Worm (Caenorhabditis elegans): ENCODE results near the gene mrck-1.
A peak's percentile ranks its signal among the peaks of the same experiment; 100 is the strongest.

mrck-1 gene

ce11 chrV:6221292-6221691 is 45.8 kb downstream of the mrck-1 start:
- TF ChIP-seq elt-3 (tag; optimal IDR thresholded peaks at IDR 0.05) (no peak), flh-1 (GFP tag; optimal IDR thresholded peaks at IDR 0.05) (peak; percentile 1), unc-39 (tag; optimal IDR thresholded peaks at IDR 0.05) (no peak), ceh-43 (GFP tag; optimal IDR thresholded peaks at IDR 0.05) (no peak), snpc-4 (tag; optimal IDR thresholded peaks at IDR 0.05) (no peak), cnd-1 (tag; optimal IDR thresholded peaks at IDR 0.05) (peak; percentile 11), ztf-11 (tag; optimal IDR thresholded peaks at IDR 0.05) (no peak), ceh-83 (GFP tag; optimal IDR thresholded peaks at IDR 0.05) (peak; percentile 52), lin-13 (tag; optimal IDR thresholded peaks at IDR 0.05) (no peak)

DNA sequence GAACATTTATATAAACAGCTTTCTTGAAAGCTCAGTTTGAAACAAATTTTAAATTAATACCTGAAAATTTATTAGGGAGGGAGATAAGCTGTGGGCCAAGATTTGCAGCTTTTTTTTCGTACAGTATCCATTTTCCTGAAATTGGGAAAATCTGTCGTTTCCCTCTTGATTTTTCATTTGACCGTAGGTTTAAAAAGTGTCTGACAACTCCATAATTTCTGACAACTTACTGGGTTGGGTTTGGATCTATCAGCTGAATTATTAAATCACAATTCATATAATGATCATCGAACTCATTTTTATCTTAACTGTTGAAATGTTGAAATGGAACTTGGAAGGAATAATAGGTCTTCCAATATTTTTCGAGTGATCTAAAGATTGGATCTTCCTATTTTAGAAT is 46.3 kb downstream of the mrck-1 start:
- TF ChIP-seq mep-1 (tag; optimal IDR thresholded peaks at IDR 0.05) (no peak), unc-120 (tag; optimal IDR thresholded peaks at IDR 0.05; ENCODE audit: poor library complexity, severe bottlenecking) (no peak), lsy-2 (tag; optimal IDR thresholded peaks at IDR 0.05) (no peak), flh-1 (GFP tag; optimal IDR thresholded peaks at IDR 0.05) (no peak), blmp-1 (tag; optimal IDR thresholded peaks at IDR 0.05) (no peak), snpc-4 (tag; optimal IDR thresholded peaks at IDR 0.05) (no peak), nhr-76 (tag; optimal IDR thresholded peaks at IDR 0.05) (no peak), nhr-12 (tag; optimal IDR thresholded peaks at IDR 0.05) (no peak), elt-1 (tag; optimal IDR thresholded peaks at IDR 0.05; ENCODE audit: borderline replicate concordance, insufficient read depth) (no peak), lin-13 (tag; optimal IDR thresholded peaks at IDR 0.05) (no peak), sptf-1 (tag; optimal IDR thresholded peaks at IDR 0.05) (no peak), drap-1 (GFP tag; optimal IDR thresholded peaks at IDR 0.05) (no peak), pha-4 (tag; optimal IDR thresholded peaks at IDR 0.05) (no peak), ham-2 (GFP tag; optimal IDR thresholded peaks at IDR 0.05) (no peak), M03D4.4 (tag; optimal IDR thresholded peaks at IDR 0.05) (no peak), nhr-28 (tag; optimal IDR thresholded peaks at IDR 0.05) (no peak), unc-39 (tag; optimal IDR thresholded peaks at IDR 0.05) (no peak), zip-8 (tag; optimal IDR thresholded peaks at IDR 0.05) (no peak)

DNA sequence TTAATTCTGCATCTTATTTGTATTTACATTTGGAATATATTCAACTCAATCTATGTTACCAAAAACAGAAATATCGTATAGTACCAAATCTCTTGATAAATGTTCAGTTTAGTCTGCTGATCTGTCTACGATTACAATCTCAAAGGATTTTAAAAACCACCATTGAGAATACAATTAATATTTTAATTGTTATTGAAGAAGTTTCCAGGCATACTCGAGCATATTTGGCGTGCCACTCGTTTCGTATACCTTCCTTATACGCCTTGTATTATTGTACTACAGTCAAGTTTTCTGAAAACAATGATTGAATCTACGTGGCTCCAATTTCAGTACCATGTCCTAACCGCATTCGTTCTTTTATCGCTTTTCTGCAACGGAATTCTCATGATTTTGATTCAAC is 49.3 kb downstream of the mrck-1 start, which contains the start of gene str-206:
Gene str-206 (plus strand): TSS at position 301 of the 400 bp plus-strand sequence.
- TF ChIP-seq mls-2 (tag; optimal IDR thresholded peaks at IDR 0.05) = no peak
- no peak for TF ChIP-seq lsy-2 (tag; optimal IDR thresholded peaks at IDR 0.05)
- TF ChIP-seq unc-120 (tag; optimal IDR thresholded peaks at IDR 0.05; ENCODE audit: poor library complexity, severe bottlenecking) = no peak
- no peak for TF ChIP-seq M03D4.4 (tag; optimal IDR thresholded peaks at IDR 0.05)
- TF ChIP-seq flh-1 (GFP tag; optimal IDR thresholded peaks at IDR 0.05) = no peak
- no peak for TF ChIP-seq lin-32 (GFP tag; optimal IDR thresholded peaks at IDR 0.05)
- TF ChIP-seq blmp-1 (tag; optimal IDR thresholded peaks at IDR 0.05) = no peak
- no peak for TF ChIP-seq mep-1 (tag; optimal IDR thresholded peaks at IDR 0.05)
- no peak for TF ChIP-seq cnd-1 (tag; optimal IDR thresholded peaks at IDR 0.05)
- TF ChIP-seq ceh-43 (GFP tag; optimal IDR thresholded peaks at IDR 0.05) = no peak

- TF ChIP-seq drap-1 (GFP tag; optimal IDR thresholded peaks at IDR 0.05) (no peak), mep-1 (tag; optimal IDR thresholded peaks at IDR 0.05) (no peak), elt-1 (tag; optimal IDR thresholded peaks at IDR 0.05; ENCODE audit: borderline replicate concordance, insufficient read depth) (no peak), lin-13 (tag; optimal IDR thresholded peaks at IDR 0.05) (no peak), zip-8 (tag; optimal IDR thresholded peaks at IDR 0.05) (no peak), sptf-1 (tag; optimal IDR thresholded peaks at IDR 0.05) (no peak), nhr-28 (tag; optimal IDR thresholded peaks at IDR 0.05) (no peak), nhr-76 (tag; optimal IDR thresholded peaks at IDR 0.05) (no peak), ces-1 (GFP tag; optimal IDR thresholded peaks at IDR 0.05) (no peak), blmp-1 (tag; optimal IDR thresholded peaks at IDR 0.05) (no peak), unc-120 (tag; optimal IDR thresholded peaks at IDR 0.05; ENCODE audit: poor library complexity, severe bottlenecking) (no peak), mls-2 (tag; optimal IDR thresholded peaks at IDR 0.05) (no peak), nhr-2 (tag; optimal IDR thresholded peaks at IDR 0.05) (no peak), flh-1 (GFP tag; optimal IDR thresholded peaks at IDR 0.05) (no peak), mab-5 (tag; optimal IDR thresholded peaks at IDR 0.05) (no peak), bed-3 (GFP tag; optimal IDR thresholded peaks at IDR 0.05) (no peak), nhr-237 (tag; optimal IDR thresholded peaks at IDR 0.05) (no peak)
Observed at ce11 chrV:6217142-6217541, 49.9 kb downstream of the mrck-1 start.

DNA sequence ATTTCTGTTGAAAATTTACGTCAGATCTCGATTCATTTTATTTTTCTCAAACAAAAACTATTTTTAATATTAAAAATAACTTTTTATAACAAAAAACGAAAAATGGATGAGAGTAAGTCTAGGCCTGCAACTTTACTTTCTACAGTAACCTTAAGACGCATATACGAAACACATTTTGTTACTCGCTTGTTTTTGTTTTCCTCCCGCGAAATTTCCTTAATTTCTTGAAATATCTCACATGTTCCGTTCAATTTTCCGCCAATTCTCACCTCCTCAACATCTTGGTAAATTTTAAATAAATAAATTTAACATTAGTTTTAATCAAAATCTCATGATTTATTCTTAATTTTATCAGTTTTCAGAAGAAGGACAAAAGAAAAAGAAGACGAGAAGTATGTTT is 52.6 kb downstream of the mrck-1 start:
- no peak for TF ChIP-seq lin-32 (GFP tag; optimal IDR thresholded peaks at IDR 0.05)
- no peak for TF ChIP-seq nhr-12 (tag; optimal IDR thresholded peaks at IDR 0.05)
- TF ChIP-seq cnd-1 (tag; optimal IDR thresholded peaks at IDR 0.05) = no peak
- TF ChIP-seq drap-1 (GFP tag; optimal IDR thresholded peaks at IDR 0.05) = no peak
- no peak for TF ChIP-seq lsy-2 (tag; optimal IDR thresholded peaks at IDR 0.05)
- TF ChIP-seq ceh-39 (tag; optimal IDR thresholded peaks at IDR 0.05) = no peak
- no peak for TF ChIP-seq ztf-11 (tag; optimal IDR thresholded peaks at IDR 0.05)
- TF ChIP-seq ham-2 (GFP tag; optimal IDR thresholded peaks at IDR 0.05) = no peak
- TF ChIP-seq flh-1 (GFP tag; optimal IDR thresholded peaks at IDR 0.05) = no peak
- no peak for TF ChIP-seq unc-39 (tag; optimal IDR thresholded peaks at IDR 0.05)
- TF ChIP-seq nhr-237 (tag; optimal IDR thresholded peaks at IDR 0.05) = no peak
- TF ChIP-seq sptf-1 (tag; optimal IDR thresholded peaks at IDR 0.05) = no peak
- TF ChIP-seq unc-62 (GFP tag; optimal IDR thresholded peaks at IDR 0.05) = no peak
- TF ChIP-seq pha-4 (tag; optimal IDR thresholded peaks at IDR 0.05) = no peak
